Worm (Caenorhabditis elegans) whole organism, late embryonic: Measurements from ENCODE around the gene alh-9.
A peak's percentile ranks its signal among the peaks of the same experiment; 100 is the strongest.

Source experiments
- C08G9.2 ChIP-seq: sonication (generic microtip); optimal IDR thresholded peaks from 2 replicates; lab custom pipeline; 2016; ENCODE audit warnings: mild to moderate bottlenecking, missing genetic modification characterization, moderate library complexity, missing compliant biosample characterization
- K02D7.2 ChIP-seq: sonication (generic microtip); optimal IDR thresholded peaks from 2 replicates; lab custom pipeline; 2017; ENCODE audit warnings: mild to moderate bottlenecking, missing genetic modification characterization, missing compliant biosample characterization
- K09A11.1 ChIP-seq: sonication (generic microtip); optimal IDR thresholded peaks from 2 replicates; lab custom pipeline; 2017; ENCODE audit warnings: antibody characterized with exemption, mild to moderate bottlenecking, missing genetic modification characterization, missing compliant biosample characterization; ENCODE audit not compliant: insufficient read depth
- T23F11.4 ChIP-seq: fragments of 200-800 bp; sonication (Bioruptor generic); optimal IDR thresholded peaks from 2 replicates; lab custom pipeline; 2018; ENCODE audit warnings: mild to moderate bottlenecking, missing genetic modification characterization, missing compliant biosample characterization
- ahr-1 ChIP-seq: sonication (generic microtip); optimal IDR thresholded peaks from 2 replicates; lab custom pipeline; 2016; ENCODE audit warnings: missing genetic modification characterization, missing compliant biosample characterization
- ceh-14 ChIP-seq: sonication (generic microtip); optimal IDR thresholded peaks from 2 replicates; lab custom pipeline; 2016; ENCODE audit warnings: missing genotype, missing genetic modification characterization, missing compliant biosample characterization
- ceh-18 ChIP-seq: sonication (generic microtip); optimal IDR thresholded peaks from 2 replicates; lab custom pipeline; 2016; ENCODE audit warnings: missing genetic modification characterization, missing compliant biosample characterization
- ceh-19 ChIP-seq: fragments of 200-800 bp; sonication (Bioruptor generic); optimal IDR thresholded peaks from 2 replicates; lab custom pipeline; 2018; ENCODE audit warnings: mild to moderate bottlenecking, missing genetic modification characterization, missing compliant biosample characterization
- ceh-24 ChIP-seq: sonication (generic microtip); optimal IDR thresholded peaks from 2 replicates; lab custom pipeline; 2016; ENCODE audit warnings: mild to moderate bottlenecking, missing genetic modification characterization, missing compliant biosample characterization
- ceh-31 ChIP-seq: sonication (generic microtip); optimal IDR thresholded peaks from 2 replicates; lab custom pipeline; 2016; ENCODE audit warnings: missing genetic modification characterization, missing compliant biosample characterization
- ceh-45 ChIP-seq: fragments of 200-800 bp; sonication (Bioruptor generic); IDR thresholded peaks from 2 replicates; pipeline ENCODE4 v1.3.6; 2022; ENCODE audit warnings: missing genetic modification reagents, missing genetic modification characterization, missing compliant biosample characterization
- ceh-48 ChIP-seq: sonication (generic microtip); optimal IDR thresholded peaks from 2 replicates; lab custom pipeline; 2016; ENCODE audit warnings: missing genetic modification characterization, inconsistent platforms, missing compliant biosample characterization
- ceh-6 ChIP-seq: fragments of 200-800 bp; sonication (Bioruptor generic); optimal IDR thresholded peaks from 2 replicates; lab custom pipeline; 2018; ENCODE audit warnings: mild to moderate bottlenecking, missing genetic modification characterization, missing compliant biosample characterization
- che-1 ChIP-seq: sonication (generic microtip); optimal IDR thresholded peaks from 2 replicates; lab custom pipeline; 2016; ENCODE audit warnings: mild to moderate bottlenecking, missing genetic modification characterization, missing compliant biosample characterization
- dve-1 ChIP-seq: sonication (generic microtip); optimal IDR thresholded peaks from 2 replicates; lab custom pipeline; 2017; ENCODE audit warnings: antibody characterized with exemption, mild to moderate bottlenecking, missing genetic modification characterization, missing compliant biosample characterization
- elt-4 ChIP-seq: sonication (generic microtip); optimal IDR thresholded peaks from 2 replicates; lab custom pipeline; 2016; ENCODE audit warnings: missing genetic modification characterization, missing compliant biosample characterization
- ets-4 ChIP-seq: sonication (generic microtip); optimal IDR thresholded peaks from 2 replicates; lab custom pipeline; 2016; ENCODE audit warnings: missing genetic modification characterization, missing compliant biosample characterization
- hlh-15 ChIP-seq: sonication (generic microtip); optimal IDR thresholded peaks from 2 replicates; lab custom pipeline; 2016; ENCODE audit warnings: missing genetic modification characterization, missing compliant biosample characterization
- hlh-30 ChIP-seq: sonication (generic microtip); optimal IDR thresholded peaks from 2 replicates; lab custom pipeline; 2017; ENCODE audit warnings: antibody characterized with exemption, missing genetic modification characterization, missing compliant biosample characterization; ENCODE audit not compliant: insufficient read depth
- lim-6 ChIP-seq: sonication (generic microtip); optimal IDR thresholded peaks from 2 replicates; lab custom pipeline; 2016; ENCODE audit warnings: missing genetic modification characterization, missing compliant biosample characterization
- madf-2 ChIP-seq: sonication (generic microtip); optimal IDR thresholded peaks from 2 replicates; lab custom pipeline; 2017; ENCODE audit warnings: missing genetic modification characterization, missing compliant biosample characterization
- mec-3 ChIP-seq: sonication (generic microtip); optimal IDR thresholded peaks from 2 replicates; lab custom pipeline; 2016; ENCODE audit warnings: borderline replicate concordance, missing genetic modification characterization, missing compliant biosample characterization
- nfya-1 ChIP-seq: sonication (generic microtip); optimal IDR thresholded peaks from 2 replicates; lab custom pipeline; 2017; ENCODE audit warnings: missing genetic modification characterization, mild to moderate bottlenecking, missing compliant biosample characterization, antibody characterized with exemption, moderate library complexity
- nhr-232 ChIP-seq: sonication (generic microtip); optimal IDR thresholded peaks from 2 replicates; lab custom pipeline; 2016; ENCODE audit warnings: missing genetic modification characterization, missing compliant biosample characterization
- npax-4 ChIP-seq: sonication (generic microtip); optimal IDR thresholded peaks from 2 replicates; lab custom pipeline; 2016; ENCODE audit warnings: missing genetic modification characterization, missing compliant biosample characterization
- odd-2 ChIP-seq: sonication (generic microtip); optimal IDR thresholded peaks from 2 replicates; lab custom pipeline; 2017; ENCODE audit warnings: antibody characterized with exemption, mild to moderate bottlenecking, missing genetic modification characterization, missing compliant biosample characterization
- pag-3 ChIP-seq: sonication (generic microtip); optimal IDR thresholded peaks from 2 replicates; lab custom pipeline; 2016; ENCODE audit warnings: missing compliant biosample characterization, missing genetic modification characterization, borderline replicate concordance
- pros-1 ChIP-seq: fragments of 150-350 bp; optimal IDR thresholded peaks from 2 replicates; lab custom pipeline; 2014; ENCODE audit warnings: missing biosample characterization, missing genetic modification reagents, missing genetic modification characterization
- ref-2 ChIP-seq: sonication (generic microtip); optimal IDR thresholded peaks from 2 replicates; lab custom pipeline; 2016; ENCODE audit warnings: missing genetic modification characterization, missing compliant biosample characterization
- sdc-2 ChIP-seq: sonication (generic microtip); optimal IDR thresholded peaks from 2 replicates; lab custom pipeline; 2016; ENCODE audit warnings: missing genotype, missing genetic modification characterization, missing compliant biosample characterization
- sox-2 ChIP-seq: fragments of 200-800 bp; sonication (Bioruptor generic); IDR thresholded peaks from 2 replicates; pipeline ENCODE4 v1.3.6; 2022; ENCODE audit warnings: missing genetic modification reagents, missing genetic modification characterization, missing compliant biosample characterization
- sox-4 ChIP-seq: sonication (generic microtip); optimal IDR thresholded peaks from 2 replicates; lab custom pipeline; 2017; ENCODE audit warnings: mild to moderate bottlenecking, missing genetic modification characterization, inconsistent platforms, missing compliant biosample characterization
- syd-9 ChIP-seq: sonication (generic microtip); optimal IDR thresholded peaks from 2 replicates; lab custom pipeline; 2016; ENCODE audit warnings: mild to moderate bottlenecking, missing genetic modification characterization, moderate library complexity, missing compliant biosample characterization
- tbx-2 ChIP-seq: sonication (generic microtip); optimal IDR thresholded peaks from 2 replicates; lab custom pipeline; 2016; ENCODE audit warnings: missing genetic modification characterization, missing compliant biosample characterization
- tbx-7 ChIP-seq: sonication (generic microtip); optimal IDR thresholded peaks from 2 replicates; lab custom pipeline; 2016; ENCODE audit warnings: missing genotype, missing genetic modification characterization, missing compliant biosample characterization
- ttx-3 ChIP-seq: sonication (generic microtip); optimal IDR thresholded peaks from 2 replicates; lab custom pipeline; 2016; ENCODE audit warnings: missing genetic modification reagents, missing genetic modification characterization, missing compliant biosample characterization
- unc-42 ChIP-seq: sonication (generic microtip); optimal IDR thresholded peaks from 2 replicates; lab custom pipeline; 2016; ENCODE audit warnings: missing genotype, missing genetic modification characterization, missing compliant biosample characterization
- unc-55 ChIP-seq: sonication (generic microtip); optimal IDR thresholded peaks from 2 replicates; lab custom pipeline; 2017; ENCODE audit warnings: missing biosample characterization, missing genetic modification reagents, missing genetic modification characterization

Gene alh-9

ce11 chrIII:5840815-5841573 is 14.8 kb upstream of the alh-9 start:
- TF ChIP-seq ceh-19 (GFP tag; lab: Kevin White, UChicago) (no peak), nhr-232 (tag; lab: Kevin White, UChicago) (no peak), ahr-1 (tag; lab: Kevin White, UChicago) (no peak), ttx-3 (tag; lab: Kevin White, UChicago) (no peak), ceh-48 (tag; lab: Kevin White, UChicago) (no peak), mec-3 (tag; lab: Kevin White, UChicago) (no peak), elt-4 (tag; lab: Kevin White, UChicago) (no peak), hlh-15 (tag; lab: Kevin White, UChicago) (no peak), lim-6 (no peak), C08G9.2 (no peak)

- TF ChIP-seq K09A11.1 (no peak), hlh-30 (tag; lab: Kevin White, UChicago) (peak; percentile 51)
Observed at ce11 chrIII:5841676-5842075, 14.1 kb upstream of the alh-9 start.

ce11 chrIII:5842920-5843319 is 12.9 kb upstream of the alh-9 start:
- TF ChIP-seq sox-4 (no peak), ceh-45 (GFP tag; lab: Robert Waterston, UW) (0 out of 2 replicates have a peak, but pooled peaks have one; percentile 39), ets-4 (tag; lab: Kevin White, UChicago) (peak; percentile 53), ceh-31 (tag; lab: Kevin White, UChicago) (peak; percentile 27), K02D7.2 (tag; lab: Kevin White, UChicago) (no peak), odd-2 (no peak)

ce11 chrIII:5843662-5844061 is 12.2 kb upstream of the alh-9 start:
- TF ChIP-seq sdc-2 (tag; lab: Kevin White, UChicago) (no peak), T23F11.4 (GFP tag; lab: Kevin White, UChicago) (no peak), elt-4 (tag; lab: Kevin White, UChicago) (no peak), tbx-7 (tag; lab: Kevin White, UChicago) (no peak), che-1 (no peak), dve-1 (tag; lab: Kevin White, UChicago) (no peak), ceh-31 (tag; lab: Kevin White, UChicago) (no peak), ceh-18 (tag; lab: Kevin White, UChicago) (peak; percentile 17), ceh-48 (tag; lab: Kevin White, UChicago) (no peak), ets-4 (tag; lab: Kevin White, UChicago) (peak; percentile 56), pros-1 (tag; lab: Kevin White, UChicago) (no peak), K09A11.1 (no peak), sox-4 (no peak), tbx-2 (tag; lab: Kevin White, UChicago) (peak; percentile 16), unc-55 (GFP tag; lab: Kevin White, UChicago) (no peak), ref-2 (tag; lab: Kevin White, UChicago) (peak; percentile 11), sox-2 (no peak), ceh-14 (no peak), ceh-6 (GFP tag; lab: Kevin White, UChicago) (no peak), ceh-19 (GFP tag; lab: Kevin White, UChicago) (no peak), npax-4 (tag; lab: Kevin White, UChicago) (no peak), ceh-24 (tag; lab: Kevin White, UChicago) (no peak)

- peak; percentile 58 for TF ChIP-seq ceh-31 (tag; lab: Kevin White, UChicago)
- TF ChIP-seq ceh-19 (GFP tag; lab: Kevin White, UChicago), result no peak
- TF ChIP-seq syd-9 (tag; lab: Kevin White, UChicago), result no peak
- peak; percentile 20 for TF ChIP-seq ceh-18 (tag; lab: Kevin White, UChicago)
- peak; percentile 21 for TF ChIP-seq unc-55 (GFP tag; lab: Kevin White, UChicago)
- peak; percentile 4 for TF ChIP-seq ceh-14
- peak; percentile 29 for TF ChIP-seq tbx-2 (tag; lab: Kevin White, UChicago)
- peak; percentile 83 for TF ChIP-seq unc-42 (tag; lab: Kevin White, UChicago)
- TF ChIP-seq ceh-6 (GFP tag; lab: Kevin White, UChicago), result no peak
- no peak for TF ChIP-seq ceh-24 (tag; lab: Kevin White, UChicago)
- TF ChIP-seq ref-2 (tag; lab: Kevin White, UChicago), result no peak
- peak; percentile 38 for TF ChIP-seq nfya-1 (tag; lab: Kevin White, UChicago)
- TF ChIP-seq madf-2 (tag; lab: Kevin White, UChicago), result no peak
- no peak for TF ChIP-seq pag-3 (tag; lab: Kevin White, UChicago)
- TF ChIP-seq, all 69 proteins: peak for 7
Observed at ce11 chrIII:5845483-5845882, 10.3 kb upstream of the alh-9 start.
